Worm (Caenorhabditis elegans) whole organism, L1 larva: Measurements from ENCODE around the gene C09B9.7.

ENCODE experiments used
- C04F5.9 ChIP-seq: sonication (generic microtip); optimal IDR thresholded peaks from 2 replicates; lab custom pipeline; 2016; ENCODE audit warnings: missing genetic modification characterization, missing compliant biosample characterization
- C16A3.4 ChIP-seq: fragments of 150-350 bp; optimal IDR thresholded peaks from 2 replicates; lab custom pipeline; 2014; ENCODE audit warnings: missing biosample characterization, missing genetic modification characterization
- C34B4.2 ChIP-seq: sonication (generic microtip); optimal IDR thresholded peaks from 2 replicates; lab custom pipeline; 2017; ENCODE audit warnings: mild to moderate bottlenecking, missing genetic modification characterization, missing compliant biosample characterization
- aha-1 ChIP-seq: fragments of 150-350 bp; optimal IDR thresholded peaks from 2 replicates; lab custom pipeline; 2014; ENCODE audit warnings: missing biosample characterization, missing genetic modification characterization
- alr-1 ChIP-seq: fragments of 200-800 bp; sonication (Bioruptor generic); optimal IDR thresholded peaks from 2 replicates; lab custom pipeline; 2018; ENCODE audit warnings: borderline replicate concordance, mild to moderate bottlenecking, missing genetic modification characterization, missing compliant biosample characterization
- aly-2 ChIP-seq: fragments of 150-350 bp; optimal IDR thresholded peaks from 2 replicates; lab custom pipeline; 2014; ENCODE audit warnings: missing biosample characterization, missing genetic modification characterization
- blmp-1 ChIP-seq: fragments of 150-350 bp; optimal IDR thresholded peaks from 2 replicates; lab custom pipeline; 2014; ENCODE audit warnings: missing biosample characterization, missing genetic modification characterization
- ceh-88 ChIP-seq: fragments of 200-800 bp; sonication (Bioruptor generic); IDR thresholded peaks from 2 replicates; pipeline ENCODE4 v1.3.6; 2022; ENCODE audit warnings: missing genetic modification characterization, missing compliant biosample characterization
- ces-1 ChIP-seq: fragments of 150-350 bp; optimal IDR thresholded peaks from 2 replicates; lab custom pipeline; 2014; ENCODE audit warnings: missing biosample characterization, missing genetic modification reagents, missing genetic modification characterization
- efl-1 ChIP-seq, 4 experiments: fragments of 150-350 bp; optimal IDR thresholded peaks in 3 of 4; peaks in 1 of 4; 1 replicate in 1 of 4; 2 replicates in 3 of 4; lab custom pipeline; 2014; ENCODE audit warnings: missing biosample characterization in 2 of 4, missing genetic modification characterization in 2 of 4, missing genetic modification reagents in 2 of 4
- egl-13 ChIP-seq: sonication (generic microtip); optimal IDR thresholded peaks from 2 replicates; lab custom pipeline; 2016; ENCODE audit warnings: missing genotype, missing genetic modification reagents, missing genetic modification characterization, missing compliant biosample characterization
- egl-27 ChIP-seq, 2 experiments: fragments of 150-350 bp in 1 of 2; sonication (generic microtip); optimal IDR thresholded peaks; 3 replicates each; lab custom pipeline; 2017 to 2018; ENCODE audit warnings: missing biosample characterization in 2 of 2, missing genetic modification characterization in 2 of 2, missing genetic modification reagents in 2 of 2
- ets-5 ChIP-seq: fragments of 200-800 bp; sonication (Bioruptor generic); IDR thresholded peaks from 2 replicates; pipeline ENCODE4 v1.3.6; 2022; ENCODE audit warnings: missing genetic modification characterization, missing compliant biosample characterization
- fkh-4 ChIP-seq: sonication (generic microtip); optimal IDR thresholded peaks from 2 replicates; lab custom pipeline; 2016; ENCODE audit warnings: missing compliant biosample characterization, missing genetic modification characterization, borderline replicate concordance
- fkh-8 ChIP-seq: sonication (generic microtip); optimal IDR thresholded peaks from 2 replicates; lab custom pipeline; 2016; ENCODE audit warnings: mild to moderate bottlenecking, missing genetic modification characterization, missing compliant biosample characterization
- hlh-17 ChIP-seq: fragments of 200-800 bp; sonication (Bioruptor generic); optimal IDR thresholded peaks from 2 replicates; lab custom pipeline; 2018; ENCODE audit warnings: missing genetic modification characterization, mild to moderate bottlenecking, missing compliant biosample characterization, moderate library complexity, borderline replicate concordance
- irx-1 ChIP-seq: sonication (generic microtip); optimal IDR thresholded peaks from 2 replicates; lab custom pipeline; 2016; ENCODE audit warnings: missing genetic modification characterization, missing compliant biosample characterization
- lin-13 ChIP-seq: fragments of 150-350 bp; optimal IDR thresholded peaks from 2 replicates; lab custom pipeline; 2014; ENCODE audit warnings: missing biosample characterization, missing genetic modification reagents, missing genetic modification characterization
- lin-14 ChIP-seq: fragments of 200-800 bp; sonication (Bioruptor generic); optimal IDR thresholded peaks from 2 replicates; lab custom pipeline; 2018; ENCODE audit warnings: mild to moderate bottlenecking, missing genetic modification characterization, moderate library complexity, missing compliant biosample characterization
- lin-35 ChIP-seq, 2 experiments: fragments of 150-350 bp; optimal IDR thresholded peaks; 2 replicates each; lab custom pipeline; 2014; ENCODE audit warnings: missing biosample characterization in 2 of 2, missing genetic modification characterization in 2 of 2, missing genetic modification reagents in 2 of 2
- lir-3 ChIP-seq: sonication (generic microtip); optimal IDR thresholded peaks from 2 replicates; lab custom pipeline; 2016; ENCODE audit warnings: mild to moderate bottlenecking, missing genetic modification characterization, moderate library complexity, missing compliant biosample characterization; ENCODE audit not compliant: poor library complexity
- mab-9 ChIP-seq: fragments of 200-800 bp; sonication (Bioruptor generic); IDR thresholded peaks from 2 replicates; pipeline ENCODE4 v1.3.6; 2022; ENCODE audit warnings: missing genetic modification reagents, missing genetic modification characterization, missing compliant biosample characterization
- mef-2 ChIP-seq: fragments of 150-350 bp; optimal IDR thresholded peaks from 2 replicates; lab custom pipeline; 2014; ENCODE audit warnings: missing biosample characterization, missing genetic modification characterization
- mep-1 ChIP-seq: fragments of 150-350 bp; optimal IDR thresholded peaks from 2 replicates; lab custom pipeline; 2014; ENCODE audit warnings: missing biosample characterization, missing genetic modification characterization
- nhr-11 ChIP-seq: fragments of 150-350 bp; optimal IDR thresholded peaks from 2 replicates; lab custom pipeline; 2014; ENCODE audit warnings: missing biosample characterization, missing genetic modification characterization
- nhr-12 ChIP-seq: sonication (generic microtip); optimal IDR thresholded peaks from 2 replicates; lab custom pipeline; 2017; ENCODE audit warnings: missing biosample characterization, missing genetic modification characterization
- nhr-19 ChIP-seq: fragments of 200-800 bp; sonication (Bioruptor generic); conservative IDR thresholded peaks from 2 replicates; pipeline ENCODE4 v1.3.6; 2022; ENCODE audit warnings: missing genetic modification characterization, missing compliant biosample characterization
- nhr-20 ChIP-seq: sonication (generic microtip); optimal IDR thresholded peaks from 2 replicates; lab custom pipeline; 2016; ENCODE audit warnings: mild to moderate bottlenecking, missing genetic modification characterization, missing compliant biosample characterization
- nhr-28 ChIP-seq: fragments of 150-350 bp; optimal IDR thresholded peaks from 2 replicates; lab custom pipeline; 2014; ENCODE audit warnings: missing biosample characterization, missing genetic modification characterization
- nhr-47 ChIP-seq: sonication (generic microtip); optimal IDR thresholded peaks from 2 replicates; lab custom pipeline; 2016; ENCODE audit warnings: mild to moderate bottlenecking, missing genetic modification characterization, moderate library complexity, missing compliant biosample characterization
- nhr-71 ChIP-seq: sonication (generic microtip); optimal IDR thresholded peaks from 2 replicates; lab custom pipeline; 2016; ENCODE audit warnings: mild to moderate bottlenecking, missing genetic modification characterization, moderate library complexity, missing compliant biosample characterization
- nhr-77 ChIP-seq: fragments of 150-350 bp; optimal IDR thresholded peaks from 2 replicates; lab custom pipeline; 2014; ENCODE audit warnings: missing biosample characterization, missing genetic modification characterization
- nhr-84 ChIP-seq: sonication (generic microtip); optimal IDR thresholded peaks from 2 replicates; lab custom pipeline; 2017; ENCODE audit warnings: missing biosample characterization, missing genetic modification characterization
- nhr-85 ChIP-seq: sonication (generic microtip); peaks from one replicate; lab custom pipeline; 2016; ENCODE audit warnings: missing genetic modification characterization, inconsistent platforms, missing compliant biosample characterization
- pag-3 ChIP-seq: sonication (generic microtip); optimal IDR thresholded peaks from 2 replicates; lab custom pipeline; 2017; ENCODE audit warnings: missing genetic modification characterization, mild to moderate bottlenecking, missing compliant biosample characterization, antibody characterized with exemption, borderline replicate concordance; ENCODE audit not compliant: insufficient read depth
- pax-3 ChIP-seq: fragments of 200-800 bp; sonication (Bioruptor generic); optimal IDR thresholded peaks from 2 replicates; lab custom pipeline; 2018; ENCODE audit warnings: mild to moderate bottlenecking, missing genetic modification characterization, moderate library complexity, missing compliant biosample characterization
- pqm-1 ChIP-seq: sonication (generic microtip); optimal IDR thresholded peaks from 3 replicates; lab custom pipeline; 2017; ENCODE audit warnings: missing biosample characterization, missing genetic modification characterization
- rnt-1 ChIP-seq: sonication (generic microtip); optimal IDR thresholded peaks from 2 replicates; lab custom pipeline; 2016; ENCODE audit warnings: mild to moderate bottlenecking, missing genetic modification characterization, moderate library complexity, missing compliant biosample characterization
- skn-1 ChIP-seq: fragments of 150-350 bp; optimal IDR thresholded peaks from 2 replicates; lab custom pipeline; 2014; ENCODE audit warnings: missing biosample characterization, missing genetic modification characterization
- snpc-4 ChIP-seq: fragments of 150-350 bp; optimal IDR thresholded peaks from 2 replicates; lab custom pipeline; 2014; ENCODE audit warnings: missing biosample characterization, missing genetic modification characterization
- snu-23 ChIP-seq: sonication (generic microtip); optimal IDR thresholded peaks from 2 replicates; lab custom pipeline; 2016; ENCODE audit warnings: missing genetic modification characterization, missing compliant biosample characterization
- sox-4 ChIP-seq: sonication (generic microtip); optimal IDR thresholded peaks from 2 replicates; lab custom pipeline; 2016; ENCODE audit warnings: missing genetic modification characterization, missing compliant biosample characterization
- sptf-1 ChIP-seq: fragments of 150-350 bp; optimal IDR thresholded peaks from 2 replicates; lab custom pipeline; 2014; ENCODE audit warnings: missing biosample characterization, missing genetic modification characterization
- swsn-7 ChIP-seq: sonication (generic microtip); optimal IDR thresholded peaks from 2 replicates; lab custom pipeline; 2016; ENCODE audit warnings: missing genetic modification characterization, missing compliant biosample characterization
- tbx-2 ChIP-seq: sonication (generic microtip); optimal IDR thresholded peaks from 2 replicates; lab custom pipeline; 2016; ENCODE audit warnings: missing genetic modification characterization, missing compliant biosample characterization
- unc-130 ChIP-seq: fragments of 150-350 bp; optimal IDR thresholded peaks from 2 replicates; lab custom pipeline; 2017; ENCODE audit warnings: missing biosample characterization, missing genetic modification characterization, inconsistent platforms
- unc-30 ChIP-seq: sonication (generic microtip); optimal IDR thresholded peaks from 2 replicates; lab custom pipeline; 2017; ENCODE audit warnings: missing biosample characterization, missing genetic modification characterization
- vab-15 ChIP-seq: sonication (generic microtip); optimal IDR thresholded peaks from 2 replicates; lab custom pipeline; 2017; ENCODE audit warnings: missing genotype, mild to moderate bottlenecking, missing genetic modification characterization, missing compliant biosample characterization
- xbp-1 ChIP-seq: sonication (generic microtip); optimal IDR thresholded peaks from 2 replicates; lab custom pipeline; 2016; ENCODE audit warnings: missing genetic modification characterization, missing compliant biosample characterization
- ztf-11 ChIP-seq, 2 experiments: sonication (generic microtip); optimal IDR thresholded peaks; 2 replicates each; lab custom pipeline; 2016 to 2017; ENCODE audit warnings: missing genetic modification characterization in 2 of 2, missing biosample characterization in 1 of 2, missing compliant biosample characterization in 1 of 2
- ztf-4 ChIP-seq: fragments of 150-350 bp; optimal IDR thresholded peaks from 2 replicates; lab custom pipeline; 2014; ENCODE audit warnings: missing biosample characterization, missing genetic modification characterization

C09B9.7 gene

ce11 chrIV:5101945-5102344, 41.1 kb upstream of the C09B9.7 start (continued):
- no peak for TF ChIP-seq alr-1
- no peak for TF ChIP-seq lin-35 (GFP tag; optimal IDR thresholded peaks at IDR 0.05; lab: Kevin White, UChicago)
- peak; percentile 27 for TF ChIP-seq nhr-71 (tag; lab: Kevin White, UChicago)
- no peak for TF ChIP-seq ces-1 (GFP tag; lab: Kevin White, UChicago)
- TF ChIP-seq egl-27 (tag; optimal IDR thresholded peaks at IDR 0.05; lab: Kevin White, UChicago), result no peak
- TF ChIP-seq nhr-11 (tag; lab: Kevin White, UChicago), result no peak
- no peak for TF ChIP-seq nhr-77
- TF ChIP-seq pax-3 (tag; lab: Kevin White, UChicago), result no peak
- TF ChIP-seq C04F5.9 (tag; lab: Kevin White, UChicago), result no peak
- no peak for TF ChIP-seq lin-14 (GFP tag; lab: Kevin White, UChicago)
- no peak for TF ChIP-seq aly-2 (tag; lab: Kevin White, UChicago)
- TF ChIP-seq vab-15 (tag; lab: Kevin White, UChicago), result no peak
- TF ChIP-seq nhr-12 (tag; lab: Kevin White, UChicago), result no peak
- TF ChIP-seq nhr-84, result no peak
- TF ChIP-seq fkh-4 (tag; lab: Kevin White, UChicago), result no peak
- peak; percentile 24 for TF ChIP-seq egl-13 (tag; lab: Kevin White, UChicago)
- TF ChIP-seq blmp-1 (tag; lab: Kevin White, UChicago), result no peak
- TF ChIP-seq ceh-88, result no peak

ce11 chrIV:5100145-5100544, 39.3 kb upstream of the C09B9.7 start:
- no peak for TF ChIP-seq pqm-1
- no peak for TF ChIP-seq sox-4 (tag; lab: Kevin White, UChicago)
- no peak for TF ChIP-seq mef-2 (tag; lab: Kevin White, UChicago)
- no peak for TF ChIP-seq skn-1 (tag; lab: Kevin White, UChicago)
- peak; percentile 25 for TF ChIP-seq fkh-8 (tag; lab: Kevin White, UChicago)
- no peak for TF ChIP-seq ces-1 (GFP tag; lab: Kevin White, UChicago)
- TF ChIP-seq nhr-47 (tag; lab: Kevin White, UChicago), result peak; percentile 47
- TF ChIP-seq efl-1 (optimal IDR thresholded peaks at IDR 0.05; lab: Kevin White, UChicago), result peak in 1 of 2 experiments; percentile 1
- TF ChIP-seq efl-1 (GFP tag; optimal IDR thresholded peaks at IDR 0.05 in 1 of 2; lab: Kevin White, UChicago), result peak in 1 of 2 experiments; percentile 71
- no peak for TF ChIP-seq ztf-11 (tag; optimal IDR thresholded peaks at IDR 0.05; lab: Kevin White, UChicago)
- peak; percentile 89 for TF ChIP-seq lin-14 (GFP tag; lab: Kevin White, UChicago)
- peak; percentile 17 for TF ChIP-seq tbx-2 (tag; lab: Kevin White, UChicago)
- no peak for TF ChIP-seq sptf-1 (tag; lab: Kevin White, UChicago)
- no peak for TF ChIP-seq hlh-17 (GFP tag; lab: Kevin White, UChicago)
- no peak for TF ChIP-seq blmp-1 (tag; lab: Kevin White, UChicago)
- no peak for TF ChIP-seq nhr-28 (tag; lab: Kevin White, UChicago)
- TF ChIP-seq xbp-1 (tag; lab: Kevin White, UChicago), result no peak
- TF ChIP-seq nhr-20 (tag; lab: Kevin White, UChicago), result no peak
- no peak for TF ChIP-seq lin-13 (GFP tag; lab: Kevin White, UChicago)
- no peak for TF ChIP-seq ztf-4 (tag; lab: Kevin White, UChicago)
- TF ChIP-seq mab-9, result no peak
- no peak for TF ChIP-seq C16A3.4 (tag; lab: Kevin White, UChicago)
- peak; percentile 9 for TF ChIP-seq swsn-7 (tag; lab: Kevin White, UChicago)
- TF ChIP-seq irx-1, result no peak
- TF ChIP-seq nhr-71 (tag; lab: Kevin White, UChicago), result peak; percentile 17
- TF ChIP-seq nhr-19 (GFP tag; lab: Robert Waterston, UW), result peak; percentile 28; the same call in 1 of the 2 replicates
- no peak for TF ChIP-seq nhr-84
- TF ChIP-seq rnt-1 (tag; lab: Kevin White, UChicago), result no peak
- TF ChIP-seq mep-1 (tag; lab: Kevin White, UChicago), result peak; percentile 23
- peak; percentile 4 for TF ChIP-seq snu-23 (GFP tag; lab: Kevin White, UChicago)
- no peak for TF ChIP-seq pax-3 (tag; lab: Kevin White, UChicago)
- no peak for TF ChIP-seq unc-30 (tag; lab: Kevin White, UChicago)
- TF ChIP-seq unc-130 (tag; lab: Kevin White, UChicago), result no peak
- no peak for TF ChIP-seq C34B4.2
- no peak for TF ChIP-seq lir-3 (tag; lab: Kevin White, UChicago)
- no peak for TF ChIP-seq ets-5 (GFP tag; lab: Robert Waterston, UW)
- TF ChIP-seq pag-3, result no peak
- TF ChIP-seq nhr-85 (tag; lab: Kevin White, UChicago), result no peak
- TF ChIP-seq snpc-4, result no peak
- no peak for TF ChIP-seq ceh-88
- TF ChIP-seq aha-1 (tag; lab: Kevin White, UChicago), result no peak
- TF ChIP-seq C04F5.9 (tag; lab: Kevin White, UChicago), result no peak
